Worm (Caenorhabditis elegans) whole organism, young adult: Measurements from ENCODE around the gene exh-1.

Source experiments
- B0035.1 ChIP-seq: sonication (generic microtip); optimal IDR thresholded peaks from 2 replicates; lab custom pipeline; 2016; ENCODE audit warnings: missing genetic modification characterization, mild to moderate bottlenecking, missing compliant biosample characterization, missing genotype, missing genetic modification reagents
- B0336.3 ChIP-seq: fragments of 200-800 bp; sonication (Bioruptor generic); IDR thresholded peaks from 2 replicates; pipeline ENCODE4 v1.3.6; 2022; ENCODE audit warnings: missing genetic modification characterization, missing compliant biosample characterization
- C17E4.6 ChIP-seq: fragments of 200-800 bp; sonication (Bioruptor generic); IDR thresholded peaks from 2 replicates; pipeline ENCODE4 v1.3.6; 2022; ENCODE audit warnings: missing genetic modification reagents, missing genetic modification characterization, missing compliant biosample characterization
- F23B12.7 ChIP-seq: sonication (generic microtip); optimal IDR thresholded peaks from 2 replicates; lab custom pipeline; 2017; ENCODE audit warnings: missing genetic modification characterization, mild to moderate bottlenecking, missing compliant biosample characterization, antibody characterized with exemption, moderate library complexity; ENCODE audit not compliant: insufficient read depth
- F33H1.4 ChIP-seq: fragments of 200-800 bp; sonication (Bioruptor generic); IDR thresholded peaks from 2 replicates; pipeline ENCODE4 v1.3.6; 2022; ENCODE audit warnings: missing genetic modification reagents, missing genetic modification characterization, missing compliant biosample characterization
- F39B2.1 ChIP-seq: fragments of 200-800 bp; sonication (Bioruptor generic); IDR thresholded peaks from 2 replicates; pipeline ENCODE4 v1.3.6; 2022; ENCODE audit warnings: missing genetic modification reagents, missing genetic modification characterization, missing compliant biosample characterization
- F52B5.7 ChIP-seq: sonication (generic microtip); optimal IDR thresholded peaks from 2 replicates; lab custom pipeline; 2016; ENCODE audit warnings: mild to moderate bottlenecking, missing genetic modification characterization, missing compliant biosample characterization
- F57C9.4 ChIP-seq: sonication (generic microtip); optimal IDR thresholded peaks from 2 replicates; lab custom pipeline; 2017; ENCODE audit warnings: mild to moderate bottlenecking, missing genetic modification characterization, missing compliant biosample characterization
- Y53G8AR.9 ChIP-seq: fragments of 200-800 bp; sonication (Bioruptor generic); conservative IDR thresholded peaks from 2 replicates; pipeline ENCODE4 v1.3.6; 2022; ENCODE audit warnings: missing genetic modification reagents, missing genetic modification characterization, missing compliant biosample characterization
- Y95B8A.8 ChIP-seq: fragments of 200-800 bp; sonication (Bioruptor generic); IDR thresholded peaks from 2 replicates; pipeline ENCODE4 v1.3.6; 2022; ENCODE audit warnings: missing genetic modification reagents, missing genetic modification characterization, missing compliant biosample characterization
- atf-7 ChIP-seq: sonication (generic microtip); optimal IDR thresholded peaks from 2 replicates; lab custom pipeline; 2017; ENCODE audit warnings: mild to moderate bottlenecking, missing genetic modification characterization, missing compliant biosample characterization
- athp-1 ChIP-seq: sonication (generic microtip); optimal IDR thresholded peaks from 2 replicates; lab custom pipeline; 2017; ENCODE audit warnings: mild to moderate bottlenecking, missing genetic modification characterization, missing compliant biosample characterization
- attf-3 ChIP-seq: fragments of 200-800 bp; sonication (Bioruptor generic); conservative IDR thresholded peaks from 2 replicates; pipeline ENCODE4 v1.3.6; 2022; ENCODE audit warnings: missing genetic modification reagents, missing genetic modification characterization, missing compliant biosample characterization
- attf-5 ChIP-seq: fragments of 200-800 bp; sonication (Bioruptor generic); optimal IDR thresholded peaks from 2 replicates; lab custom pipeline; 2018; ENCODE audit warnings: mild to moderate bottlenecking, missing genetic modification characterization, missing compliant biosample characterization
- ceh-27 ChIP-seq: fragments of 200-800 bp; sonication (Bioruptor generic); optimal IDR thresholded peaks from 2 replicates; lab custom pipeline; 2018; ENCODE audit warnings: mild to moderate bottlenecking, missing genetic modification characterization, moderate library complexity, missing compliant biosample characterization
- ceh-91 ChIP-seq: fragments of 200-800 bp; sonication (Bioruptor generic); IDR thresholded peaks from 2 replicates; pipeline ENCODE4 v1.3.6; 2022; ENCODE audit warnings: missing genetic modification reagents, missing genetic modification characterization, missing compliant biosample characterization
- chd-7 ChIP-seq: sonication (generic microtip); optimal IDR thresholded peaks from 2 replicates; lab custom pipeline; 2016; ENCODE audit warnings: mild to moderate bottlenecking, missing genetic modification characterization, moderate library complexity, missing compliant biosample characterization
- dox-1 ChIP-seq: fragments of 200-800 bp; sonication (Bioruptor generic); IDR thresholded peaks from 2 replicates; pipeline ENCODE4 v1.3.6; 2022; ENCODE audit warnings: missing genetic modification reagents, missing genetic modification characterization, missing compliant biosample characterization
- egl-18 ChIP-seq: fragments of 200-800 bp; sonication (Bioruptor generic); IDR thresholded peaks from 2 replicates; pipeline ENCODE4 v1.3.6; 2022; ENCODE audit warnings: missing genetic modification reagents, missing genetic modification characterization, missing compliant biosample characterization
- egl-44 ChIP-seq: fragments of 200-800 bp; sonication (Bioruptor generic); IDR thresholded peaks from 2 replicates; pipeline ENCODE4 v1.3.6; 2022; ENCODE audit warnings: missing genetic modification reagents, missing genetic modification characterization, missing compliant biosample characterization
- egrh-3 ChIP-seq: fragments of 200-800 bp; sonication (Bioruptor generic); IDR thresholded peaks from 2 replicates; pipeline ENCODE4 v1.3.6; 2022; ENCODE audit warnings: missing genetic modification reagents, missing genetic modification characterization, missing compliant biosample characterization
- ets-4 ChIP-seq: fragments of 200-800 bp; sonication (Bioruptor generic); optimal IDR thresholded peaks from 2 replicates; lab custom pipeline; 2018; ENCODE audit warnings: mild to moderate bottlenecking, missing genetic modification characterization, missing compliant biosample characterization
- fkh-3 ChIP-seq: sonication (generic microtip); optimal IDR thresholded peaks from 2 replicates; lab custom pipeline; 2016; ENCODE audit warnings: mild to moderate bottlenecking, missing genetic modification characterization, missing compliant biosample characterization
- hmg-20 ChIP-seq: fragments of 200-800 bp; sonication (Bioruptor generic); IDR thresholded peaks from 2 replicates; pipeline ENCODE4 v1.3.6; 2022; ENCODE audit warnings: missing genetic modification reagents, missing genetic modification characterization, missing compliant biosample characterization
- lin-26 ChIP-seq: fragments of 200-800 bp; sonication (Bioruptor generic); IDR thresholded peaks from 2 replicates; pipeline ENCODE4 v1.3.6; 2022; ENCODE audit warnings: missing genetic modification reagents, missing genetic modification characterization, missing compliant biosample characterization
- lin-40 ChIP-seq: sonication (generic microtip); optimal IDR thresholded peaks from 2 replicates; lab custom pipeline; 2016; ENCODE audit warnings: missing genetic modification characterization, mild to moderate bottlenecking, missing compliant biosample characterization, missing genotype, missing genetic modification reagents
- lsl-1 ChIP-seq: fragments of 200-800 bp; sonication (Bioruptor generic); optimal IDR thresholded peaks from 2 replicates; lab custom pipeline; 2018; ENCODE audit warnings: mild to moderate bottlenecking, missing genetic modification characterization, moderate library complexity, missing compliant biosample characterization
- madf-3 ChIP-seq: fragments of 200-800 bp; sonication (Bioruptor generic); IDR thresholded peaks from 2 replicates; pipeline ENCODE4 v1.3.6; 2022; ENCODE audit warnings: missing genetic modification reagents, missing genetic modification characterization, missing compliant biosample characterization
- mcd-1 ChIP-seq: fragments of 200-800 bp; sonication (Bioruptor generic); IDR thresholded peaks from 2 replicates; pipeline ENCODE4 v1.3.6; 2022; ENCODE audit warnings: missing genetic modification reagents, missing genetic modification characterization, missing compliant biosample characterization
- nhr-179 ChIP-seq: sonication (generic microtip); optimal IDR thresholded peaks from 2 replicates; lab custom pipeline; 2016; ENCODE audit warnings: mild to moderate bottlenecking, missing genetic modification characterization, missing compliant biosample characterization
- nhr-80 ChIP-seq: sonication (generic microtip); optimal IDR thresholded peaks from 2 replicates; lab custom pipeline; 2016; ENCODE audit warnings: missing genetic modification characterization, missing compliant biosample characterization
- sdz-38 ChIP-seq: sonication (generic microtip); optimal IDR thresholded peaks from 2 replicates; lab custom pipeline; 2016; ENCODE audit warnings: missing genotype, missing genetic modification characterization, missing compliant biosample characterization
- snpc-1.1 ChIP-seq: sonication (generic microtip); optimal IDR thresholded peaks from 2 replicates; lab custom pipeline; 2017; ENCODE audit warnings: missing genetic modification characterization, mild to moderate bottlenecking, missing compliant biosample characterization, antibody characterized with exemption, moderate library complexity, missing genotype, missing genetic modification reagents; ENCODE audit not compliant: insufficient read depth
- snpc-1.3 ChIP-seq: sonication (generic microtip); optimal IDR thresholded peaks from 2 replicates; lab custom pipeline; 2017; ENCODE audit warnings: missing genetic modification characterization, mild to moderate bottlenecking, missing compliant biosample characterization, antibody characterized with exemption, moderate library complexity, missing genotype, missing genetic modification reagents; ENCODE audit not compliant: insufficient read depth
- snpc-4 ChIP-seq, 5 experiments: fragments of 150-350 bp in 1 of 5; sonication (generic microtip) in 4 of 5; optimal IDR thresholded peaks; 2 replicates each; lab custom pipeline; 2014 to 2018; ENCODE audit warnings: missing genetic modification characterization in 5 of 5, missing biosample characterization in 3 of 5, antibody characterized with exemption in 2 of 5, mild to moderate bottlenecking in 2 of 5, missing compliant biosample characterization in 2 of 5, missing genotype in 2 of 5, moderate library complexity in 2 of 5, missing genetic modification reagents in 1 of 5
- tlf-1 ChIP-seq: fragments of 200-800 bp; sonication (Bioruptor generic); optimal IDR thresholded peaks from 2 replicates; lab custom pipeline; 2018; ENCODE audit warnings: mild to moderate bottlenecking, missing genetic modification characterization, missing compliant biosample characterization
- unc-130 ChIP-seq: sonication (generic microtip); optimal IDR thresholded peaks from 2 replicates; lab custom pipeline; 2016; ENCODE audit warnings: missing genetic modification reagents, missing genetic modification characterization, missing compliant biosample characterization
- xnd-1 ChIP-seq: sonication (generic microtip); optimal IDR thresholded peaks from 2 replicates; lab custom pipeline; 2016; ENCODE audit warnings: missing genotype, missing genetic modification reagents, missing genetic modification characterization, missing compliant biosample characterization

exh-1 gene

ce11 chrV:3122403-3122802 lies 34.5 kb upstream of the exh-1 start:
- TF ChIP-seq chd-7 (tag; lab: Kevin White, UChicago), result no peak
- no peak for TF ChIP-seq Y53G8AR.9 (GFP tag; lab: Robert Waterston, UW)
- no peak for TF ChIP-seq egl-44 (GFP tag; lab: Robert Waterston, UW)
- TF ChIP-seq hmg-20, result no peak
- no peak for TF ChIP-seq tlf-1 (GFP tag; lab: Kevin White, UChicago)
- TF ChIP-seq, all 124 proteins: peak for 0

ce11 chrV:3124912-3125311 lies 32.0 kb upstream of the exh-1 start, which contains the start of gene Y73C8C.12:
TSS of gene Y73C8C.12 (plus strand) at chrV:3125212.
- TF ChIP-seq xnd-1 (no peak), F39B2.1 (GFP tag; lab: Robert Waterston, UW) (no peak), fkh-3 (tag; lab: Kevin White, UChicago) (no peak), chd-7 (tag; lab: Kevin White, UChicago) (no peak), F23B12.7 (no peak), F33H1.4 (GFP tag; lab: Robert Waterston, UW) (no peak), attf-5 (no peak), lsl-1 (no peak), snpc-1.3 (tag; lab: Kevin White, UChicago) (no peak), egl-18 (no peak), unc-130 (GFP tag; lab: Kevin White, UChicago) (no peak), sdz-38 (tag; lab: Kevin White, UChicago) (no peak), athp-1 (tag; lab: Kevin White, UChicago) (no peak), ets-4 (GFP tag; lab: Kevin White, UChicago) (no peak), hmg-20 (no peak), B0336.3 (GFP tag; lab: Robert Waterston, UW) (no peak)
- TF ChIP-seq, all 124 proteins: peak for 0

ce11 chrV:3127670-3128069 lies 29.2 kb upstream of the exh-1 start, which contains the start of gene Y73C8C.10:
TSS of gene Y73C8C.10 (minus strand) at chrV:3127770.
- no peak for TF ChIP-seq snpc-1.1 (tag; lab: Kevin White, UChicago)
- TF ChIP-seq madf-3, result no peak
- no peak for TF ChIP-seq egrh-3 (GFP tag; lab: Robert Waterston, UW)
- no peak for TF ChIP-seq snpc-1.3 (tag; lab: Kevin White, UChicago)
- TF ChIP-seq C17E4.6 (GFP tag; lab: Robert Waterston, UW), result no peak
- TF ChIP-seq atf-7 (tag; lab: Kevin White, UChicago), result no peak
- TF ChIP-seq ceh-91 (GFP tag; lab: Robert Waterston, UW), result no peak
- TF ChIP-seq Y95B8A.8 (GFP tag; lab: Robert Waterston, UW), result no peak
- TF ChIP-seq snpc-4 (GFP tag; optimal IDR thresholded peaks at IDR 0.05; lab: Kevin White, UChicago), result no peak
- no peak for TF ChIP-seq snpc-4 (tag; optimal IDR thresholded peaks at IDR 0.05; lab: Kevin White, UChicago)
- no peak for TF ChIP-seq nhr-80 (tag; lab: Kevin White, UChicago)
- TF ChIP-seq attf-3 (GFP tag; lab: Robert Waterston, UW), result no peak
- TF ChIP-seq egl-44 (GFP tag; lab: Robert Waterston, UW), result no peak
- TF ChIP-seq dox-1 (GFP tag; lab: Robert Waterston, UW), result no peak

- TF ChIP-seq lin-40 (tag; lab: Kevin White, UChicago) (no peak), B0035.1 (tag; lab: Kevin White, UChicago) (no peak), F57C9.4 (tag; lab: Kevin White, UChicago) (no peak), Y95B8A.8 (GFP tag; lab: Robert Waterston, UW) (no peak), mcd-1 (GFP tag; lab: Robert Waterston, UW) (no peak), F52B5.7 (no peak), nhr-179 (tag; lab: Kevin White, UChicago) (no peak), lin-26 (no peak), ceh-27 (GFP tag; lab: Kevin White, UChicago) (no peak)
Observed at ce11 chrV:3128803-3129202, 28.1 kb upstream of the exh-1 start, which contains the start of gene tat-6. TSS of gene tat-6 (plus strand) at chrV:3129103.
